Fruit fly (Drosophila melanogaster) whole organism: ENCODE results near the gene CG46427.

ENCODE experiments used
- CG8478 ChIP-seq: fragments of >200 bp; optimal IDR thresholded peaks from 2 replicates; lab custom pipeline; 2018; ENCODE audit warnings: inconsistent platforms
- Dll ChIP-seq: fragments of >200 bp; optimal IDR thresholded peaks from 2 replicates; lab custom pipeline; 2017
- EcR ChIP-seq, 2 experiments: fragments of >200 bp; optimal IDR thresholded peaks; 2 replicates each; lab custom pipeline; 2017; ENCODE audit warnings: missing biosample characterization in 2 of 2, missing genetic modification characterization in 2 of 2, missing genetic modification reagents in 2 of 2
- pan ChIP-seq: fragments of >200 bp; optimal IDR thresholded peaks from 2 replicates; lab custom pipeline; 2017
- psq ChIP-seq: fragments of >200 bp; optimal IDR thresholded peaks from 2 replicates; lab custom pipeline; 2017
- usp ChIP-seq: fragments of >200 bp; optimal IDR thresholded peaks from 2 replicates; lab custom pipeline; 2017; ENCODE audit warnings: missing biosample characterization, missing genetic modification characterization, mixed read lengths

Gene CG46427

dm6 chr3R:12402935-12403334, 36.0 kb downstream of the CG46427 start:
- no peak for TF ChIP-seq pan (lab: Kevin White, UChicago)
- TF ChIP-seq psq (lab: Kevin White, UChicago) = no peak
- no peak for TF ChIP-seq usp (GFP tag; lab: Kevin White, UChicago)
- TF ChIP-seq CG8478 (lab: Kevin White, UChicago) = no peak

dm6 chr3R:12401672-12402296, 37.2 kb downstream of the CG46427 start, which contains the start of gene DNAlig3:
Gene DNAlig3 (minus strand): TSS chr3R:12401839.
- TF ChIP-seq psq (lab: Kevin White, UChicago) (no peak), Dll (no peak), CG8478 (lab: Kevin White, UChicago) (no peak), EcR (GFP tag; optimal IDR thresholded peaks at IDR 0.05; lab: Kevin White, UChicago) (no peak), pan (lab: Kevin White, UChicago) (no peak), usp (GFP tag; lab: Kevin White, UChicago) (no peak)

DNA sequence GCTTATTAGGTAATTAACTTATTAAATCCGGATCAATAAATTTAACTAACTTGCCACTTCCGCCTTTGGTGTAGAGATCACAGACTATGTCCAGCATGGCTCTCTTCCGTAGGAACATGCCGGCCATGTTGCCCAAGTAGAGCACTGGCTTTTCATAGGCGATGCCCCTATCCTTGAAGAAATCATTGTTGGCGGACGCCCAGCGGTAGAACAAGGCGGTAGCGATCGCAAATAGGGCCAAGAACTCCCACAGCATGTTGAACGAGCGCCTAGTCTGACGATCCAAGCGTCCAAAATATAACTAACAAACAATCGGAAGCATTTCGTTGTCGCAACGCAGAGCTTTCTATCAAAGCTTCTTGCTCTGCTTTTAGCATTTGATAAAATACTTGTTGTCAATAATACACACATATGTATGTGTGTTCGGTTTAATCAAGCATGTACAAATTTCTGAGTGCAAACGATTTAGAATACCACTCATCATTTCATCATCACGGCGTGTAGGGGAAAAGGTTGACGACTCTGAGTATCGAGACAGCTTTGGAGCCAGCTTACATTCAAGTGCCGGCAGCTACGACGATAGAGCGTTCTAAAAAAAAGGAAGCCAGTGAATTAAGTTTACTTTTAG, 40.2 kb downstream of the CG46427 start, which contains the start of gene Cyp9f3:
Gene Cyp9f3, minus strand, starts transcription at position 310 of the 628 bp plus-strand sequence.
- no peak for TF ChIP-seq pan (lab: Kevin White, UChicago)
- no peak for TF ChIP-seq Dll
- TF ChIP-seq usp (GFP tag; lab: Kevin White, UChicago) = no peak
- TF ChIP-seq EcR (GFP tag; optimal IDR thresholded peaks at IDR 0.05; lab: Kevin White, UChicago) = no peak
- TF ChIP-seq CG8478 (lab: Kevin White, UChicago) = no peak
- TF ChIP-seq psq (lab: Kevin White, UChicago) = no peak

DNA sequence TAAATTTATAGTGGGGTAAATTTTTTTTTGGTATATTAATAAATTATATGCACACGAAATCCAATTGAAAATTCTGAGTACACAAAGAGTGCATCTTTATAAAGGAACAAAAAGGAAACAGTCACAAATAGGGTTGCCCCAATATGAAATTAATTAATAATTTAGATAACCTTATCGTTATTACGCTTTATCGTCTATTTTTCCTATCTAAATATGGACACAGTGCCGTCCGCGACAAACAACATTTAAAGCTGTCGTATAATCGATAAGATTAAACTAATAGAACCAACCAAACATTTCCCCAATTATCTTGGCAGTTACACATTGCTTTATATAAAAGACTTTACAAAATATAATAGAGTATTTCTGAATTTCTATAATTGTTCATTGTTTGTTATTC, 40.9 kb downstream of the CG46427 start:
- no peak for TF ChIP-seq usp (GFP tag; lab: Kevin White, UChicago)
- no peak for TF ChIP-seq CG8478 (lab: Kevin White, UChicago)
- no peak for TF ChIP-seq psq (lab: Kevin White, UChicago)
- TF ChIP-seq pan (lab: Kevin White, UChicago) = no peak
- TF ChIP-seq EcR (GFP tag; optimal IDR thresholded peaks at IDR 0.05; lab: Kevin White, UChicago) = no peak
- no peak for TF ChIP-seq Dll

- no peak for TF ChIP-seq pan (lab: Kevin White, UChicago)
- TF ChIP-seq psq (lab: Kevin White, UChicago) = no peak
These were observed 43.1 kb downstream of the CG46427 start, which contains the start of the genes CG10096 and CG10097 for dm6 chr3R:12395880-12396279. Gene CG10096 (minus strand): TSS chr3R:12395980. Gene CG10097 (minus strand): TSS chr3R:12395980.
